Worm (Caenorhabditis elegans): ENCODE data around the gene adah-1.

- TF ChIP-seq pha-4 (GFP tag; IDR thresholded peaks at IDR 0.05) = no peak
- TF ChIP-seq pha-4 (tag; optimal IDR thresholded peaks at IDR 0.05) = no peak
- TF ChIP-seq F26F4.8 (GFP tag; conservative IDR thresholded peaks at IDR 0.05) = no peak
- no peak for TF ChIP-seq unc-62 (GFP tag; optimal IDR thresholded peaks at IDR 0.05 in 1 of 2)
- no peak for TF ChIP-seq unc-62 (tag; optimal IDR thresholded peaks at IDR 0.05)
- no peak for TF ChIP-seq ZK337.2 (GFP tag; IDR thresholded peaks at IDR 0.05)
- TF ChIP-seq aly-2 (tag; optimal IDR thresholded peaks at IDR 0.05) = no peak
- no peak for TF ChIP-seq lir-3 (tag; optimal IDR thresholded peaks at IDR 0.05)
- no peak for TF ChIP-seq skn-1 (tag; optimal IDR thresholded peaks at IDR 0.05)
- no peak for TF ChIP-seq ceh-82 (tag; optimal IDR thresholded peaks at IDR 0.05)
- TF ChIP-seq jun-1 (tag; optimal IDR thresholded peaks at IDR 0.05) = no peak
These were observed 13.8 kb upstream of the adah-1 start for ce11 chrIV:7010195-7010594.
